Worm (Caenorhabditis elegans) whole organism, L4 larva: Measurements from ENCODE around the gene F22F7.7.

ENCODE experiments used
- D1046.2 ChIP-seq: fragments of 200-800 bp; sonication (Bioruptor generic); IDR thresholded peaks from 2 replicates; pipeline ENCODE4 v1.3.6; 2022; ENCODE audit warnings: missing genetic modification characterization, missing compliant biosample characterization
- aha-1 ChIP-seq: fragments of 150-350 bp; peaks from one replicate; lab custom pipeline; 2014; ENCODE audit warnings: missing biosample characterization, missing genetic modification characterization
- lsy-2 ChIP-seq, 2 experiments: fragments of 150-350 bp in 1 of 2; sonication (generic microtip) in 1 of 2; optimal IDR thresholded peaks; 2 replicates each; lab custom pipeline; 2014 to 2017; ENCODE audit warnings: missing biosample characterization in 2 of 2, missing genetic modification characterization in 2 of 2
- nhr-76 ChIP-seq: fragments of 150-350 bp; optimal IDR thresholded peaks from 2 replicates; lab custom pipeline; 2014; ENCODE audit warnings: missing biosample characterization, missing genetic modification characterization
- nhr-77 ChIP-seq: fragments of 150-350 bp; optimal IDR thresholded peaks from 2 replicates; lab custom pipeline; 2014; ENCODE audit warnings: missing biosample characterization, missing genetic modification characterization
- pha-4 ChIP-seq, 2 experiments: fragments of 150-350 bp in 1 of 2; fragments of 200-800 bp in 1 of 2; sonication (Bioruptor generic) in 1 of 2; IDR thresholded peaks in 1 of 2; optimal IDR thresholded peaks in 1 of 2; 2 replicates each; pipeline versions ENCODE4 v1.3.6 to Lab custom; 2014 to 2022; ENCODE audit warnings: missing genetic modification characterization in 2 of 2, missing genetic modification reagents in 2 of 2, missing biosample characterization in 1 of 2, missing compliant biosample characterization in 1 of 2
- pqm-1 ChIP-seq: sonication (generic microtip); optimal IDR thresholded peaks from 2 replicates; lab custom pipeline; 2017; ENCODE audit warnings: missing biosample characterization, missing genetic modification characterization
- unc-39 ChIP-seq: sonication (generic microtip); optimal IDR thresholded peaks from 2 replicates; lab custom pipeline; 2017; ENCODE audit warnings: missing biosample characterization, missing genetic modification characterization
- unc-62 ChIP-seq, 3 experiments: fragments of 150-350 bp in 1 of 3; sonication (generic microtip); optimal IDR thresholded peaks in 2 of 3; peaks in 1 of 3; 1 replicate in 1 of 3; 2 replicates in 2 of 3; lab custom pipeline; 2014 to 2017; ENCODE audit warnings: missing biosample characterization in 3 of 3, missing genetic modification characterization in 3 of 3, missing genetic modification reagents in 3 of 3, missing genotype in 1 of 3

- TF ChIP-seq pqm-1 (tag; lab: Kevin White, UChicago), result peak; percentile 4
- TF ChIP-seq unc-39 (tag; lab: Kevin White, UChicago), result no peak
- no peak for TF ChIP-seq unc-62 (GFP tag; optimal IDR thresholded peaks at IDR 0.05 in 1 of 2; lab: Kevin White, UChicago)
- TF ChIP-seq unc-62 (tag; optimal IDR thresholded peaks at IDR 0.05; lab: Kevin White, UChicago), result no peak
- TF ChIP-seq aha-1 (tag; lab: Kevin White, UChicago), result peak; percentile 66
- no peak for TF ChIP-seq pha-4 (GFP tag; IDR thresholded peaks at IDR 0.05; lab: Robert Waterston, UW)
- TF ChIP-seq pha-4 (tag; optimal IDR thresholded peaks at IDR 0.05; lab: Kevin White, UChicago), result peak; percentile 44
- peak; percentile 10 for TF ChIP-seq nhr-77
- no peak for TF ChIP-seq lsy-2 (tag; optimal IDR thresholded peaks at IDR 0.05; lab: Kevin White, UChicago)
- TF ChIP-seq D1046.2 (GFP tag; lab: Robert Waterston, UW), result no peak
- no peak for TF ChIP-seq nhr-76 (tag; lab: Kevin White, UChicago)
Measured at ce11 chrV:2109295-2109694, 30.5 kb downstream of the F22F7.7 start, which contains the start of gene ckb-4.
